Fruit fly (Drosophila melanogaster) whole organism, adult: ENCODE results near the gene CG42650.
A peak's percentile ranks its signal among the peaks of the same experiment; 100 is the strongest.

Experiments used
- CG11617 ChIP-seq: fragments of 200-800 bp; sonication (Bioruptor generic); optimal IDR thresholded peaks from 2 replicates; lab custom pipeline; 2017; ENCODE audit warnings: mild to moderate bottlenecking, missing biosample characterization, missing genetic modification reagents, missing genetic modification characterization
- CG12768 ChIP-seq: fragments of 200-800 bp; sonication (Bioruptor generic); optimal IDR thresholded peaks from 2 replicates; lab custom pipeline; 2017; ENCODE audit warnings: missing biosample characterization, missing genetic modification characterization, mild to moderate bottlenecking, moderate library complexity, missing genetic modification reagents
- CG14711 ChIP-seq: fragments of 200-800 bp; sonication (Bioruptor generic); optimal IDR thresholded peaks from 2 replicates; lab custom pipeline; 2018; ENCODE audit warnings: missing biosample characterization, mild to moderate bottlenecking, missing genetic modification characterization, moderate library complexity
- CG1620 ChIP-seq: fragments of 200-800 bp; sonication (Bioruptor generic); optimal IDR thresholded peaks from 2 replicates; lab custom pipeline; 2016; ENCODE audit warnings: missing biosample characterization, missing genetic modification characterization
- CG33017 ChIP-seq: fragments of 200-800 bp; sonication (Bioruptor generic); optimal IDR thresholded peaks from 2 replicates; lab custom pipeline; 2018; ENCODE audit warnings: missing biosample characterization, mild to moderate bottlenecking, missing genetic modification characterization, moderate library complexity
- CG5204 ChIP-seq: fragments of 200-800 bp; sonication (Bioruptor generic); optimal IDR thresholded peaks from 2 replicates; lab custom pipeline; 2016; ENCODE audit warnings: missing biosample characterization, missing genetic modification characterization
- CG7045 ChIP-seq: fragments of 200-800 bp; sonication (Bioruptor generic); optimal IDR thresholded peaks from 2 replicates; lab custom pipeline; 2017; ENCODE audit warnings: missing biosample characterization, mild to moderate bottlenecking, missing genetic modification characterization
- CG7101 ChIP-seq: fragments of 200-800 bp; sonication (Bioruptor generic); optimal IDR thresholded peaks from 2 replicates; lab custom pipeline; 2018; ENCODE audit warnings: missing biosample characterization, mild to moderate bottlenecking, missing genetic modification characterization, moderate library complexity
- Clk ChIP-seq: fragments of 200-800 bp; sonication (Bioruptor generic); optimal IDR thresholded peaks from 2 replicates; lab custom pipeline; 2017; ENCODE audit warnings: missing biosample characterization, missing genetic modification characterization
- Crg-1 ChIP-seq: fragments of 200-800 bp; sonication (Bioruptor generic); optimal IDR thresholded peaks from 2 replicates; lab custom pipeline; 2016; ENCODE audit warnings: missing biosample characterization, missing genetic modification characterization
- Hr96 ChIP-seq: fragments of 200-800 bp; sonication (Bioruptor generic); optimal IDR thresholded peaks from 2 replicates; lab custom pipeline; 2016; ENCODE audit warnings: missing biosample characterization, missing genetic modification characterization
- Mnt ChIP-seq: fragments of 200-800 bp; sonication (Bioruptor generic); optimal IDR thresholded peaks from 2 replicates; lab custom pipeline; 2016; ENCODE audit warnings: missing biosample characterization, mild to moderate bottlenecking, missing genetic modification characterization
- bab1 ChIP-seq: fragments of 200-800 bp; sonication (Bioruptor generic); optimal IDR thresholded peaks from 3 replicates; lab custom pipeline; 2019; ENCODE audit warnings: missing biosample characterization, mild to moderate bottlenecking, missing genetic modification characterization, moderate library complexity
- cic ChIP-seq: fragments of 200-800 bp; sonication (Bioruptor generic); optimal IDR thresholded peaks from 2 replicates; lab custom pipeline; 2017; ENCODE audit warnings: missing biosample characterization, mild to moderate bottlenecking, missing genetic modification characterization, moderate library complexity
- cnc ChIP-seq, 2 experiments: fragments of >200 bp; optimal IDR thresholded peaks; 2 replicates each; lab custom pipeline; 2017
- kay ChIP-seq: fragments of 200-800 bp; sonication (Bioruptor generic); peaks from one replicate; lab custom pipeline; 2016; ENCODE audit warnings: missing biosample characterization, missing genetic modification characterization, borderline replicate concordance
- ovo ChIP-seq: fragments of 200-800 bp; sonication (Bioruptor generic); optimal IDR thresholded peaks from 2 replicates; lab custom pipeline; 2016; ENCODE audit warnings: missing biosample characterization, missing genetic modification characterization
- pad ChIP-seq: fragments of 200-800 bp; sonication (Bioruptor generic); optimal IDR thresholded peaks from 3 replicates; lab custom pipeline; 2017; ENCODE audit warnings: missing biosample characterization, missing genetic modification characterization, mild to moderate bottlenecking, moderate library complexity, missing genetic modification reagents
- tj ChIP-seq: fragments of 200-800 bp; sonication (Bioruptor generic); optimal IDR thresholded peaks from 3 replicates; lab custom pipeline; 2017; ENCODE audit warnings: missing biosample characterization, mild to moderate bottlenecking, missing genetic modification characterization, moderate library complexity
- toe ChIP-seq: fragments of 200-800 bp; sonication (Bioruptor generic); optimal IDR thresholded peaks from 2 replicates; lab custom pipeline; 2016; ENCODE audit warnings: missing biosample characterization, missing genetic modification characterization

The CG42650 gene

DNA sequence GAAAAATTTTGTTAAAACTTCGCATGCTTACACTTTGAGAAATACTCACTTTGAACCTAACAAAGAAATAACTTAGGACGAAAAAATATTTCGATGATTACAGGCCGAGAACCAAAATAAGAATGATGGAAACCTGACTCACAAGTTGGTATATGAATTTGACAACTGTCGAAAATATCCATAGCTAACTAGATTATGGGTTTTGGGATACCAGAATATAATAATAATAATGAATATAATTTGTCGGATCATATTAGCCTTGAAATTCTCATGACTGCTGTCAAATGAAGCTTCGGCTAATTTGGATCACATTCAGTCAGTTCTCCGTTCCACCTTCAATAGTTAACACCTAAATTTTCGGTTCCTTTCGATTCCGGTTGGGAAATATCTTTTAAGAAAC is 25.7 kb upstream of the CG42650 start, which contains the start of the genes Mst84Db and Mst84Da:
Gene Mst84Db, minus strand, starts transcription at position 101 of the 400 bp plus-strand sequence.
Gene Mst84Da, plus strand, starts transcription at position 324 of the 400 bp plus-strand sequence.
- TF ChIP-seq CG12768 (GFP tag; lab: Kevin White, UChicago) (no peak), cic (GFP tag; lab: Kevin White, UChicago) (no peak), Clk (GFP tag; lab: Kevin White, UChicago) (no peak), tj (no peak), CG5204 (GFP tag; lab: Kevin White, UChicago) (no peak), Mnt (no peak), CG33017 (no peak), CG1620 (no peak), CG11617 (GFP tag; lab: Kevin White, UChicago) (no peak)

DNA sequence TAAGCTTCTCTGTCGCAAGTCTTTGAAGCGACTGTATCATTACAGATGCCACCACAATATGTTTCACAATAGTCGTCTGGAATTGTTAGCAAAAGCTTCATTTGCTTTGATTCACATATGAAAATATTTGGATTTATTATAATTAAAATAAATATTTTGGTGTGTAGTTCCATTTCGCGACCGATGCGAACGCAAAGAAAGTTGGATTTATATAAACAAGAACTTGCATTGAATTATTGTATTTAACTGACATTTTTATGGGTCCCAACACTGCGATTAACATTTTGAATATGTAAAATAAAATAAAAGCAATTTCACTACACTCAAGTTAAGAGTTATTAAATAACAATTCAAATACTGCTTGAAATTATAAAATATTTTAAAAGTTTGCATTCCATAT is 22.0 kb upstream of the CG42650 start, which contains the start of gene MstProx:
Gene MstProx, minus strand, starts transcription at position 101 of the 400 bp plus-strand sequence.
- TF ChIP-seq Clk (GFP tag; lab: Kevin White, UChicago) (no peak), Crg-1 (GFP tag; lab: Kevin White, UChicago) (no peak), CG1620 (no peak), kay (GFP tag; lab: Kevin White, UChicago) (no peak), Mnt (no peak), pad (GFP tag; lab: Kevin White, UChicago) (no peak), ovo (GFP tag; lab: Kevin White, UChicago) (no peak), bab1 (no peak), cic (GFP tag; lab: Kevin White, UChicago) (no peak), tj (no peak), Hr96 (no peak)

DNA sequence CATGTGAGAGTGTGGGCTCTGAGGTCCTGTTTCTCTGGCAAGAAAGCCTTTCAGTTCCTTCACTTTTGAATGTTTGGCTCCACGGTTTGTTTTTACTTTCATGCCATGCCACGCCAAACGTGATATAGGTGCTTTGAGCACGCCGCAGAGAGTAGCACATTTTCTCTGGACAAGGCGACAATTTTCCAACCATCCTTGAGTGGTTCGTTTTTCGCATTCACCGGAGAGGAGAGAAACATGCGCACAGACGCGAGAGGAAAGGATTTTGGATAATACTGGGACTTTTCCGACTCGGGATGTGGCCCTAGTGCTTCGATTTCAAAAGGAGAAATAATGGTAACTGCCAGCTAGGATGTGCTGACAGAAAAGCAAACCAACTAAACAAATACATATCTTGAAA is 2.8 kb downstream of the CG42650 start:
- no peak for TF ChIP-seq bab1
- no peak for TF ChIP-seq CG7101 (tag; lab: Kevin White, UChicago)
- TF ChIP-seq ovo (GFP tag; lab: Kevin White, UChicago) = no peak
- peak; percentile 77 for TF ChIP-seq pad (GFP tag; lab: Kevin White, UChicago)
- TF ChIP-seq cnc (optimal IDR thresholded peaks at IDR 0.05; lab: Kevin White, UChicago) = no peak

DNA sequence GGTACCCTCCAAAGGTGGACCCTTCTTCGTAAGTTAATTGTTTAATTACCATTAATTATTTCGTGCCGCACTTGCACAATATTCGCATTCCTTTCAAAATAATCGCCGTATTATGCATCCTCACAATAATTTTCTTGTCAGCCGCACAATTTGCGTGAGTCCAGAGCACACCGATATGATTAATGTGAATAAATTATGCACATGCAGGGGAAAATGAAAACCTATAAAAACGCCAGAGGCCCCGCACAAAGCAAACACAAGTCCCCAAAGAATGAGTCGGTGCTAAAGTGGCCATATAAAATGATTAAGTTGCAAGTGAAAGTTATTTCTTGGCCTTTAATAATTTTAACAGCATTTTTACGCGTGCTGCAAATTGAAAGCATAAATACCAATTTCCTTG is 15.4 kb downstream of the CG42650 start, which contains the start of gene Ir84a:
Gene Ir84a, plus strand, starts transcription at position 301 of the 400 bp plus-strand sequence.
- no peak for TF ChIP-seq CG33017
- no peak for TF ChIP-seq CG5204 (GFP tag; lab: Kevin White, UChicago)
- TF ChIP-seq CG11617 (GFP tag; lab: Kevin White, UChicago) = no peak
- no peak for TF ChIP-seq tj
- no peak for TF ChIP-seq toe (GFP tag; lab: Kevin White, UChicago)
- no peak for TF ChIP-seq bab1
- TF ChIP-seq CG7045 (GFP tag; lab: Kevin White, UChicago) = no peak

DNA sequence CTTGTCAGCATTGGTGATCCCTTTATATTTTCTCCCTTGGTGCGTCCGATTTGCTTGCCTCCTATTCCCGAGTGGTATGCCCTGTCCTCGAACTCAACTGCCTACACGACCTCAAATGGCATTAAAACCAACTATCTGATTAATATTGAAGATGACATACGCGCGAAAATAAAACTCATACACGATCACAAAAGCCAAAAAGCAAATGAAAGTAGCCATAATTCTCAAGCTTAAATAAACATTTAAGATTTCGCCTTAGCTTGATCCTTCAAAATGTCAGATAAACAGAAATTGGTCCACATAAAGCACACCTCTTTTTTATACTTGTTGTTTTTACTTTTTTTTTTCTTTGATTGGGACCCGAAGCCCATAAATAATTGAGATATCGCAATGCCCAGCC is 29.3 kb downstream of the CG42650 start, which contains the start of gene wa-cup:
Gene wa-cup, plus strand, starts transcription at position 301 of the 400 bp plus-strand sequence.
- TF ChIP-seq Crg-1 (GFP tag; lab: Kevin White, UChicago) (no peak), cic (GFP tag; lab: Kevin White, UChicago) (no peak), pad (GFP tag; lab: Kevin White, UChicago) (no peak), Mnt (no peak), kay (GFP tag; lab: Kevin White, UChicago) (no peak), tj (no peak), Hr96 (no peak), CG11617 (GFP tag; lab: Kevin White, UChicago) (no peak), CG14711 (no peak), toe (GFP tag; lab: Kevin White, UChicago) (no peak), CG5204 (GFP tag; lab: Kevin White, UChicago) (no peak), Clk (GFP tag; lab: Kevin White, UChicago) (no peak), CG7045 (GFP tag; lab: Kevin White, UChicago) (no peak), CG33017 (no peak), CG12768 (GFP tag; lab: Kevin White, UChicago) (no peak), ovo (GFP tag; lab: Kevin White, UChicago) (no peak)

DNA sequence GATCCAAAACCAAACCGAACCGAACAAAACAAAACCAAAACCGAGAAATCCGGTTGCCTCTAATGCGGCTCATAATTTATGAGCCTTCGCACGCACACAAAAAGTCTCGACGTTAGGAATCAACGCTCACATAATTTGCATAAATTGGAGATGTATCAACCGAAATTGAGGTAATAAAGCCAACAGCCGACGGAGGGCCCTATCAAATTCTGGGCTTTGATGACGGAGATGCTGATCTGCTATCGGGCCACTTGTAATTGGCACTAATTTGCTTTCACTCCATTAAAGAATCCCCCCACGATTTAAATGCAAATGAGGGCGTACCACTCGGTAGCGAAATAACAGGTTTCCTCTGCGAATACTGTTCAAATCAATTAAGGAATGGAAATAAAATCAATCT is 47.7 kb downstream of the CG42650 start:
- TF ChIP-seq bab1 (no peak), CG14711 (no peak), CG33017 (no peak), ovo (GFP tag; lab: Kevin White, UChicago) (no peak), kay (GFP tag; lab: Kevin White, UChicago) (no peak), Clk (GFP tag; lab: Kevin White, UChicago) (no peak), cnc (optimal IDR thresholded peaks at IDR 0.05; lab: Kevin White, UChicago) (no peak), CG7101 (tag; lab: Kevin White, UChicago) (no peak), CG12768 (GFP tag; lab: Kevin White, UChicago) (no peak), CG5204 (GFP tag; lab: Kevin White, UChicago) (no peak), toe (GFP tag; lab: Kevin White, UChicago) (no peak), CG11617 (GFP tag; lab: Kevin White, UChicago) (no peak), Hr96 (no peak), cic (GFP tag; lab: Kevin White, UChicago) (no peak), Mnt (no peak), Crg-1 (GFP tag; lab: Kevin White, UChicago) (no peak), pad (GFP tag; lab: Kevin White, UChicago) (no peak), tj (no peak), CG1620 (no peak)

DNA sequence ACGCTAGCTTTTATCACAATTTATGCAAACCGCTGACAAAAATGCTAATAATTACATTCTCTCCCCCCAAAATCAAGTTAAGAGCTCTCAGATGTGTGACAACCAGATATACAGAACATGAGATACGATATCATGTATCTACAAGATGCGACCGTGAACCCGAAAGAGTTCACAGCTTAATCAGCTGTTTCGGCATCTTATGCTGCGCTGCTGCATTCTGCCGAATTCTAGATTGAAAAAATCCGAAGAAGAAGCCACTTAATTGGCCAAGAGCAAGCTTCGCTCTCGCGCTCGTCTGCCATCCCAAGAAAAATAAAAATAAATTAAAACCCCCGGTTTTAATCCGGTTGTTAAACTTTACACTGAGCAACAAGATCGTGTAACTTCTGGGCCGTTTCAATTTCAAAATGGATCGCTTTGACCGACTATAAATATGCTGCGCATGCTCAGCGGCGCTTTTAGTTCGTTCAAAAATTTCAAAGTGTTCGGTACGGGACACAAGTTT is 48.1 kb downstream of the CG42650 start, which contains the start of gene CG14598:
Gene CG14598, plus strand, starts transcription at position 455 of the 505 bp plus-strand sequence.
- no peak for TF ChIP-seq CG5204 (GFP tag; lab: Kevin White, UChicago)
- no peak for TF ChIP-seq CG12768 (GFP tag; lab: Kevin White, UChicago)
- TF ChIP-seq cnc (optimal IDR thresholded peaks at IDR 0.05; lab: Kevin White, UChicago) = no peak
- TF ChIP-seq ovo (GFP tag; lab: Kevin White, UChicago) = no peak
- no peak for TF ChIP-seq tj
